Fruit fly (Drosophila melanogaster): Measurements from ENCODE around the gene Rev1.
A peak's percentile ranks its signal among the peaks of the same experiment; 100 is the strongest.

Rev1 gene

dm6 chr3L:634319-635015 is 19.7 kb upstream of the Rev1 start (continued):
- TF ChIP-seq aop (GFP tag; IDR thresholded peaks at IDR 0.05) (peak; percentile 89), grn (GFP tag; optimal IDR thresholded peaks at IDR 0.05) (peak; percentile 56), wdn (GFP tag; IDR thresholded peaks at IDR 0.05) (peak; percentile 82), eve (GFP tag; optimal IDR thresholded peaks at IDR 0.05) (peak; percentile 50 to 96), Trl (optimal IDR thresholded peaks at IDR 0.05) (no peak), Trl (GFP tag; optimal IDR thresholded peaks at IDR 0.05) (peak; percentile 94), CG7745 (tag; optimal IDR thresholded peaks at IDR 0.05) (peak; percentile 71), Nf-YB (GFP tag; optimal IDR thresholded peaks at IDR 0.05) (peak; percentile 76), CG10366 (GFP tag; IDR thresholded peaks at IDR 0.05) (peak; percentile 91), Sox102F (GFP tag; optimal IDR thresholded peaks at IDR 0.05) (peak; percentile 95), CG3838 (GFP tag; optimal IDR thresholded peaks at IDR 0.05) (peak; percentile 68), scrt (GFP tag; optimal IDR thresholded peaks at IDR 0.05) (peak; percentile 72), CG8359 (GFP tag; optimal IDR thresholded peaks at IDR 0.05; ENCODE audit: borderline replicate concordance) (peak; percentile 83), CG13123 (GFP tag; optimal IDR thresholded peaks at IDR 0.05) (peak; percentile 92), CG17912 (GFP tag; optimal IDR thresholded peaks at IDR 0.05) (no peak), CG10959 (GFP tag; IDR thresholded peaks at IDR 0.05) (peak; percentile 96), inv (GFP tag; IDR thresholded peaks at IDR 0.05; ENCODE audit: partially characterized antibody) (no peak), CG4707 (GFP tag; optimal IDR thresholded peaks at IDR 0.05) (peak; percentile 84), CG4328 (GFP tag; optimal IDR thresholded peaks at IDR 0.05) (peak; percentile 81), Mad (GFP tag; optimal IDR thresholded peaks at IDR 0.05) (peak; percentile 82), CG4617 (GFP tag; optimal IDR thresholded peaks at IDR 0.05; ENCODE audit: borderline replicate concordance) (peak; percentile 73), prd (optimal IDR thresholded peaks at IDR 0.05) (no peak), prd (GFP tag; IDR thresholded peaks at IDR 0.05) (peak; percentile 96), CG10209 (GFP tag; optimal IDR thresholded peaks at IDR 0.05) (peak; percentile 93), sqz (GFP tag; optimal IDR thresholded peaks at IDR 0.05) (peak; percentile 92), CG32772 (GFP tag; IDR thresholded peaks at IDR 0.05) (peak; percentile 93), CkIIα-i1 (GFP tag; IDR thresholded peaks at IDR 0.05) (peak; percentile 71), CG7928 (GFP tag; optimal IDR thresholded peaks at IDR 0.05) (no peak), Myb (GFP tag; optimal IDR thresholded peaks at IDR 0.05) (peak; percentile 75), CG11456 (GFP tag; IDR thresholded peaks at IDR 0.05) (peak; percentile 83), CG6683 (GFP tag; optimal IDR thresholded peaks at IDR 0.05) (peak; percentile 53), pzg (GFP tag; optimal IDR thresholded peaks at IDR 0.05) (no peak), Usf (GFP tag; optimal IDR thresholded peaks at IDR 0.05) (peak; percentile 76), stwl (tag; optimal IDR thresholded peaks at IDR 0.05) (peak; percentile 59), Bgb (GFP tag; IDR thresholded peaks at IDR 0.05; ENCODE audit: partially characterized antibody) (no peak), z (GFP tag; IDR thresholded peaks at IDR 0.05) (0 out of 3 replicates have a peak, but pooled peaks have one; percentile 7), Rx (GFP tag; IDR thresholded peaks at IDR 0.05) (peak; percentile 91), sd (tag; optimal IDR thresholded peaks at IDR 0.05) (no peak), Dref (GFP tag; IDR thresholded peaks at IDR 0.05) (no peak), Hr78 (GFP tag; optimal IDR thresholded peaks at IDR 0.05) (no peak), YL-1 (GFP tag; optimal IDR thresholded peaks at IDR 0.05) (peak; percentile 69), CG12769 (tag; optimal IDR thresholded peaks at IDR 0.05) (peak; percentile 47), HLH4C (GFP tag; IDR thresholded peaks at IDR 0.05; ENCODE audit: partially characterized antibody) (no peak), ap (GFP tag; IDR thresholded peaks at IDR 0.05) (peak; percentile 88), hkb (optimal IDR thresholded peaks at IDR 0.05) (no peak), hkb (GFP tag; IDR thresholded peaks at IDR 0.05) (peak; percentile 90), CG12236 (GFP tag; optimal IDR thresholded peaks at IDR 0.05) (peak; percentile 86), CG6272 (GFP tag; IDR thresholded peaks at IDR 0.05) (peak; percentile 82), Fer3 (tag; optimal IDR thresholded peaks at IDR 0.05) (peak; percentile 79), CG9932 (GFP tag; IDR thresholded peaks at IDR 0.05) (peak; percentile 43)
